Worm (Caenorhabditis elegans): ENCODE data around the gene T13F2.4.

DNA sequence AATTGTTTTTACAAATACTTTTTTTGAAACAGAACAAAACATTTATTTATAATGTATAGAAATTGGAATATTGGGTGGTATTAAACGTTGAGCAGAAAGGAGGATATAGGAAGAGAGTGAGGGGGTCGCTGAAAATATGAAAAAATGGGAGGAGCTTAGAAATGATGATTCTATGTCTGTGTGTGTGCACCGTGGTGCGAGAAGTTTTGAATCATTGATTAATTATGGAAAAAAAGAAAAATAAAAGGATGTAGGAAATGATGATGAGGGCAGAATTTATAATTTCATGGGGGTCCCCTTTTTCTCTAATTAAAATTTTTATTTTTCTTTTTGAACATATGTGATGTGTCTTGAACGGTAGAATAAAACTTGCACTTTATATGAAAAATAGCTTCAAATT, 4.9 kb upstream of the T13F2.4 start, which contains the start of gene sre-4:
- TF ChIP-seq pha-4 (tag; optimal IDR thresholded peaks at IDR 0.05) (no peak), flh-1 (GFP tag; optimal IDR thresholded peaks at IDR 0.05) (no peak), drap-1 (GFP tag; optimal IDR thresholded peaks at IDR 0.05) (no peak)

Measured in whole organism, mixed stage, embryonic.